Worm (Caenorhabditis elegans) whole organism, young adult: ENCODE data around the gene Y43B11AL.1.

Experiments
- B0019.2 ChIP-seq: fragments of 200-800 bp; sonication (Bioruptor generic); conservative IDR thresholded peaks from 2 replicates; pipeline ENCODE4 v1.3.6; 2022; ENCODE audit warnings: missing genetic modification reagents, missing genetic modification characterization, missing compliant biosample characterization
- F10E7.11 ChIP-seq: sonication (generic microtip); optimal IDR thresholded peaks from 2 replicates; lab custom pipeline; 2017; ENCODE audit warnings: mild to moderate bottlenecking, missing genetic modification characterization, moderate library complexity, missing compliant biosample characterization
- F37B4.10 ChIP-seq: fragments of 200-800 bp; sonication (Bioruptor generic); IDR thresholded peaks from 2 replicates; pipeline ENCODE4 v1.3.6; 2022; ENCODE audit warnings: missing genetic modification characterization, missing compliant biosample characterization
- F39B2.1 ChIP-seq: fragments of 200-800 bp; sonication (Bioruptor generic); IDR thresholded peaks from 2 replicates; pipeline ENCODE4 v1.3.6; 2022; ENCODE audit warnings: missing genetic modification reagents, missing genetic modification characterization, missing compliant biosample characterization
- F55B11.4 ChIP-seq: sonication (generic microtip); optimal IDR thresholded peaks from 2 replicates; lab custom pipeline; 2016; ENCODE audit warnings: missing compliant biosample characterization, missing genetic modification characterization, borderline replicate concordance; ENCODE audit not compliant: insufficient read depth
- T07F8.4 ChIP-seq: sonication (generic microtip); optimal IDR thresholded peaks from 2 replicates; lab custom pipeline; 2016; ENCODE audit warnings: mild to moderate bottlenecking, missing genetic modification characterization, moderate library complexity, missing compliant biosample characterization
- Y53G8AR.9 ChIP-seq: fragments of 200-800 bp; sonication (Bioruptor generic); conservative IDR thresholded peaks from 2 replicates; pipeline ENCODE4 v1.3.6; 2022; ENCODE audit warnings: missing genetic modification reagents, missing genetic modification characterization, missing compliant biosample characterization
- Y56A3A.18 ChIP-seq: fragments of 200-800 bp; sonication (Bioruptor generic); IDR thresholded peaks from 2 replicates; pipeline ENCODE4 v1.3.6; 2022; ENCODE audit warnings: missing genetic modification reagents, missing genetic modification characterization, missing compliant biosample characterization
- Y67H2A.10 ChIP-seq: fragments of 200-800 bp; sonication (Bioruptor generic); conservative IDR thresholded peaks from 2 replicates; pipeline ENCODE4 v1.3.6; 2022; ENCODE audit warnings: missing genetic modification reagents, missing genetic modification characterization, missing compliant biosample characterization
- ZK185.1 ChIP-seq: sonication (generic microtip); optimal IDR thresholded peaks from 2 replicates; lab custom pipeline; 2016; ENCODE audit warnings: mild to moderate bottlenecking, missing genetic modification characterization, missing compliant biosample characterization; ENCODE audit not compliant: poor library complexity, severe bottlenecking
- ama-1 ChIP-seq, 3 experiments: fragments of 150-350 bp in 1 of 3; sonication (generic microtip) in 2 of 3; optimal IDR thresholded peaks; 2 replicates each; lab custom pipeline; 2014 to 2018; ENCODE audit warnings: missing biosample characterization in 2 of 3, missing genetic modification characterization in 2 of 3, missing genetic modification reagents in 2 of 3
- atf-7 ChIP-seq: sonication (generic microtip); optimal IDR thresholded peaks from 2 replicates; lab custom pipeline; 2017; ENCODE audit warnings: mild to moderate bottlenecking, missing genetic modification characterization, missing compliant biosample characterization
- attf-3 ChIP-seq: fragments of 200-800 bp; sonication (Bioruptor generic); conservative IDR thresholded peaks from 2 replicates; pipeline ENCODE4 v1.3.6; 2022; ENCODE audit warnings: missing genetic modification reagents, missing genetic modification characterization, missing compliant biosample characterization
- attf-5 ChIP-seq: fragments of 200-800 bp; sonication (Bioruptor generic); optimal IDR thresholded peaks from 2 replicates; lab custom pipeline; 2018; ENCODE audit warnings: mild to moderate bottlenecking, missing genetic modification characterization, missing compliant biosample characterization
- bed-1 ChIP-seq: fragments of 200-800 bp; sonication (Bioruptor generic); IDR thresholded peaks from 2 replicates; pipeline ENCODE4 v1.3.6; 2022; ENCODE audit warnings: missing genetic modification reagents, missing genetic modification characterization, missing compliant biosample characterization
- cebp-1 ChIP-seq, 2 experiments: fragments of 200-800 bp in 1 of 2; sonication (Bioruptor generic) in 1 of 2; sonication (generic microtip) in 1 of 2; IDR thresholded peaks in 1 of 2; optimal IDR thresholded peaks in 1 of 2; 2 replicates each; pipeline versions ENCODE4 v1.3.6 to Lab custom; 2017 to 2022; ENCODE audit warnings: missing compliant biosample characterization in 2 of 2, missing genetic modification characterization in 2 of 2, mild to moderate bottlenecking in 1 of 2, missing genetic modification reagents in 1 of 2, moderate library complexity in 1 of 2
- die-1 ChIP-seq: sonication (generic microtip); optimal IDR thresholded peaks from 2 replicates; lab custom pipeline; 2016; ENCODE audit warnings: missing genotype, mild to moderate bottlenecking, missing genetic modification characterization, missing compliant biosample characterization
- dpl-1 ChIP-seq: fragments of 150-350 bp; optimal IDR thresholded peaks from 2 replicates; lab custom pipeline; 2014; ENCODE audit warnings: missing biosample characterization, missing genetic modification reagents, missing genetic modification characterization
- efl-1 ChIP-seq: fragments of 150-350 bp; optimal IDR thresholded peaks from 2 replicates; lab custom pipeline; 2014; ENCODE audit warnings: missing biosample characterization, missing genetic modification reagents, missing genetic modification characterization
- egl-18 ChIP-seq: fragments of 200-800 bp; sonication (Bioruptor generic); IDR thresholded peaks from 2 replicates; pipeline ENCODE4 v1.3.6; 2022; ENCODE audit warnings: missing genetic modification reagents, missing genetic modification characterization, missing compliant biosample characterization
- ekl-4 ChIP-seq: fragments of 200-800 bp; sonication (Bioruptor generic); IDR thresholded peaks from 2 replicates; pipeline ENCODE4 v1.3.6; 2022; ENCODE audit warnings: missing genetic modification reagents, missing genetic modification characterization, missing compliant biosample characterization
- hlh-12 ChIP-seq: sonication (generic microtip); optimal IDR thresholded peaks from 2 replicates; lab custom pipeline; 2016; ENCODE audit warnings: missing genetic modification characterization, missing compliant biosample characterization
- hmg-20 ChIP-seq: fragments of 200-800 bp; sonication (Bioruptor generic); IDR thresholded peaks from 2 replicates; pipeline ENCODE4 v1.3.6; 2022; ENCODE audit warnings: missing genetic modification reagents, missing genetic modification characterization, missing compliant biosample characterization
- lag-1 ChIP-seq: fragments of 200-800 bp; sonication (Bioruptor generic); IDR thresholded peaks from 2 replicates; pipeline ENCODE4 v1.3.6; 2022; ENCODE audit warnings: missing genetic modification reagents, missing genetic modification characterization, missing compliant biosample characterization
- let-607 ChIP-seq, 2 experiments: fragments of 200-800 bp in 1 of 2; sonication (Bioruptor generic) in 1 of 2; sonication (generic microtip) in 1 of 2; optimal IDR thresholded peaks; 2 replicates each; lab custom pipeline; 2016 to 2018; ENCODE audit warnings: mild to moderate bottlenecking in 2 of 2, missing compliant biosample characterization in 2 of 2, missing genetic modification characterization in 2 of 2, moderate library complexity in 2 of 2, missing genotype in 1 of 2
- lin-26 ChIP-seq: fragments of 200-800 bp; sonication (Bioruptor generic); IDR thresholded peaks from 2 replicates; pipeline ENCODE4 v1.3.6; 2022; ENCODE audit warnings: missing genetic modification reagents, missing genetic modification characterization, missing compliant biosample characterization
- lin-35 ChIP-seq, 3 experiments: fragments of 150-350 bp in 2 of 3; sonication (generic microtip) in 1 of 3; optimal IDR thresholded peaks; 2 replicates each; lab custom pipeline; 2014 to 2018; ENCODE audit warnings: missing biosample characterization in 3 of 3, missing genetic modification characterization in 3 of 3, missing genetic modification reagents in 3 of 3
- lin-54 ChIP-seq: fragments of 200-800 bp; sonication (Bioruptor generic); optimal IDR thresholded peaks from 2 replicates; lab custom pipeline; 2018; ENCODE audit warnings: mild to moderate bottlenecking, missing genetic modification characterization, missing compliant biosample characterization
- lir-1 ChIP-seq: fragments of 200-800 bp; sonication (Bioruptor generic); conservative IDR thresholded peaks from 2 replicates; pipeline ENCODE4 v1.3.6; 2022; ENCODE audit warnings: missing genetic modification reagents, missing genetic modification characterization, missing compliant biosample characterization
- mcd-1 ChIP-seq: fragments of 200-800 bp; sonication (Bioruptor generic); IDR thresholded peaks from 2 replicates; pipeline ENCODE4 v1.3.6; 2022; ENCODE audit warnings: missing genetic modification reagents, missing genetic modification characterization, missing compliant biosample characterization
- nhr-179 ChIP-seq: sonication (generic microtip); optimal IDR thresholded peaks from 2 replicates; lab custom pipeline; 2016; ENCODE audit warnings: mild to moderate bottlenecking, missing genetic modification characterization, missing compliant biosample characterization
- nhr-80 ChIP-seq: sonication (generic microtip); optimal IDR thresholded peaks from 2 replicates; lab custom pipeline; 2016; ENCODE audit warnings: missing genetic modification characterization, missing compliant biosample characterization
- pbrm-1 ChIP-seq: fragments of 200-800 bp; sonication (Bioruptor generic); IDR thresholded peaks from 2 replicates; pipeline ENCODE4 v1.3.6; 2022; ENCODE audit warnings: missing genetic modification reagents, missing genetic modification characterization, missing compliant biosample characterization
- pha-4 ChIP-seq: fragments of 150-350 bp; sonication (generic microtip); optimal IDR thresholded peaks from 2 replicates; lab custom pipeline; 2014; ENCODE audit warnings: missing biosample characterization, missing genetic modification reagents, missing genetic modification characterization
- rcor-1 ChIP-seq: fragments of 200-800 bp; sonication (Bioruptor generic); IDR thresholded peaks from 2 replicates; pipeline ENCODE4 v1.3.6; 2022; ENCODE audit warnings: missing genetic modification reagents, missing genetic modification characterization, missing compliant biosample characterization
- sea-2 ChIP-seq: fragments of 200-800 bp; sonication (Bioruptor generic); IDR thresholded peaks from 2 replicates; pipeline ENCODE4 v1.3.6; 2022; ENCODE audit warnings: missing genetic modification characterization, missing compliant biosample characterization
- snpc-1.3 ChIP-seq: sonication (generic microtip); optimal IDR thresholded peaks from 2 replicates; lab custom pipeline; 2017; ENCODE audit warnings: missing genetic modification characterization, mild to moderate bottlenecking, missing compliant biosample characterization, antibody characterized with exemption, moderate library complexity, missing genotype, missing genetic modification reagents; ENCODE audit not compliant: insufficient read depth
- snpc-4 ChIP-seq, 5 experiments: fragments of 150-350 bp in 1 of 5; sonication (generic microtip) in 4 of 5; optimal IDR thresholded peaks; 2 replicates each; lab custom pipeline; 2014 to 2018; ENCODE audit warnings: missing genetic modification characterization in 5 of 5, missing biosample characterization in 3 of 5, antibody characterized with exemption in 2 of 5, mild to moderate bottlenecking in 2 of 5, missing compliant biosample characterization in 2 of 5, missing genotype in 2 of 5, moderate library complexity in 2 of 5, missing genetic modification reagents in 1 of 5
- tbp1 ChIP-seq: fragments of 200-800 bp; sonication (Bioruptor generic); optimal IDR thresholded peaks from 2 replicates; lab custom pipeline; 2018; ENCODE audit warnings: mild to moderate bottlenecking, missing genetic modification characterization, missing compliant biosample characterization
- tbx-9 ChIP-seq: sonication (generic microtip); optimal IDR thresholded peaks from 2 replicates; lab custom pipeline; 2016; ENCODE audit warnings: borderline replicate concordance, missing genetic modification characterization, inconsistent platforms, missing compliant biosample characterization
- unc-130 ChIP-seq: sonication (generic microtip); optimal IDR thresholded peaks from 2 replicates; lab custom pipeline; 2016; ENCODE audit warnings: missing genetic modification reagents, missing genetic modification characterization, missing compliant biosample characterization
- unc-62 ChIP-seq: fragments of 150-350 bp; optimal IDR thresholded peaks from 2 replicates; lab custom pipeline; 2014; ENCODE audit warnings: missing biosample characterization, missing genetic modification reagents, missing genetic modification characterization
- zfh-2 ChIP-seq: fragments of 200-800 bp; sonication (Bioruptor generic); conservative IDR thresholded peaks from 2 replicates; pipeline ENCODE4 v1.3.6; 2022; ENCODE audit warnings: missing genetic modification reagents, missing genetic modification characterization, missing compliant biosample characterization
- ztf-18 ChIP-seq: sonication (generic microtip); optimal IDR thresholded peaks from 2 replicates; lab custom pipeline; 2016; ENCODE audit warnings: missing genotype, mild to moderate bottlenecking, missing genetic modification characterization, missing compliant biosample characterization

Gene Y43B11AL.1

DNA sequence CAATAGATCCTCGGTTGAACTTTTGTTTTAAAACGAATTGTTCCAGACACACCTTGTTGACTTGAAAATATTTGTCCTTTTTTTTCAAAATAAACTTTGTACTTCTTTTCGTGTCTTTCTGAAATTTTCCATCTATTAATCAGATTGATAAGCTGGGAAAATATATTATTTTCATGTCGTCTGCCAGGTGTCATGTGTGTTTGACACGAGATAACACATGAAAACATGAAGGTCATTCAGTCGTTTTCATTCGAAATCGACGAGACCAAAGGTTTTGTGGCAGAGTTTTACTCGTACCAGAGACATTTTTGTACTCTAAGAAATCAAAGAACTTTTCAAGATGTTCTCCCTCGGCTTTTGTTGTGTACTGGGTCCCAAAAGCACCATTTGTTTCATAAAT is 44.5 kb upstream of the Y43B11AL.1 start (continued):
- TF ChIP-seq die-1 (tag; lab: Kevin White, UChicago) (no peak), B0019.2 (GFP tag; lab: Robert Waterston, UW) (no peak), F55B11.4 (no peak), sea-2 (no peak), cebp-1 (GFP tag; IDR thresholded peaks at IDR 0.05; lab: Robert Waterston, UW) (0 out of 2 replicates have a peak, but pooled peaks have one; percentile 15), cebp-1 (tag; optimal IDR thresholded peaks at IDR 0.05; lab: Kevin White, UChicago) (peak; percentile 50), unc-130 (GFP tag; lab: Kevin White, UChicago) (no peak), pha-4 (tag; lab: Kevin White, UChicago) (peak; percentile 42), rcor-1 (GFP tag; lab: Robert Waterston, UW) (no peak), pbrm-1 (GFP tag; lab: Robert Waterston, UW) (no peak), egl-18 (no peak), snpc-4 (GFP tag; optimal IDR thresholded peaks at IDR 0.05; lab: Kevin White, UChicago) (no peak), snpc-4 (tag; optimal IDR thresholded peaks at IDR 0.05; lab: Kevin White, UChicago) (peak in 1 of 4 experiments; percentile 4), attf-5 (GFP tag; lab: Kevin White, UChicago) (peak; percentile 38), atf-7 (tag; lab: Kevin White, UChicago) (peak; percentile 9), nhr-179 (tag; lab: Kevin White, UChicago) (no peak), ztf-18 (tag; lab: Kevin White, UChicago) (no peak), tbp1 (peak; percentile 5)

- TF ChIP-seq ama-1 (optimal IDR thresholded peaks at IDR 0.05; lab: Kevin White, UChicago): no peak
- TF ChIP-seq ama-1 (GFP tag; optimal IDR thresholded peaks at IDR 0.05; lab: Kevin White, UChicago): no peak
- no peak for TF ChIP-seq lag-1 (GFP tag; lab: Robert Waterston, UW)
- TF ChIP-seq ZK185.1 (tag; lab: Kevin White, UChicago): no peak
- TF ChIP-seq nhr-179 (tag; lab: Kevin White, UChicago): no peak
- TF ChIP-seq T07F8.4 (tag; lab: Kevin White, UChicago): no peak
- TF ChIP-seq snpc-1.3: no peak
- no peak for TF ChIP-seq unc-62 (GFP tag; lab: Kevin White, UChicago)
- no peak for TF ChIP-seq efl-1 (GFP tag; lab: Kevin White, UChicago)
Observed at ce11 chrIV:7022227-7022626, 42.9 kb upstream of the Y43B11AL.1 start.

ce11 chrIV:7023004-7023403 is 42.1 kb upstream of the Y43B11AL.1 start:
- TF ChIP-seq lag-1 (GFP tag; lab: Robert Waterston, UW) (no peak), ZK185.1 (tag; lab: Kevin White, UChicago) (no peak), B0019.2 (GFP tag; lab: Robert Waterston, UW) (no peak), lir-1 (GFP tag; lab: Robert Waterston, UW) (no peak), hlh-12 (tag; lab: Kevin White, UChicago) (no peak), ekl-4 (GFP tag; lab: Robert Waterston, UW) (peak; percentile 46; the same call in 1 of the 2 replicates), hmg-20 (GFP tag; lab: Robert Waterston, UW) (no peak), efl-1 (GFP tag; lab: Kevin White, UChicago) (no peak), Y56A3A.18 (no peak), lin-54 (GFP tag; lab: Kevin White, UChicago) (no peak), lin-35 (GFP tag; optimal IDR thresholded peaks at IDR 0.05; lab: Kevin White, UChicago) (peak in 1 of 3 experiments; percentile 17), nhr-80 (tag; lab: Kevin White, UChicago) (no peak), let-607 (tag; optimal IDR thresholded peaks at IDR 0.05; lab: Kevin White, UChicago) (no peak), Y53G8AR.9 (GFP tag; lab: Robert Waterston, UW) (no peak), F37B4.10 (no peak), bed-1 (GFP tag; lab: Robert Waterston, UW) (no peak), unc-130 (GFP tag; lab: Kevin White, UChicago) (no peak), lin-26 (no peak), Y67H2A.10 (no peak), tbx-9 (tag; lab: Kevin White, UChicago) (no peak), attf-3 (GFP tag; lab: Robert Waterston, UW) (no peak), F39B2.1 (GFP tag; lab: Robert Waterston, UW) (no peak), F10E7.11 (tag; lab: Kevin White, UChicago) (no peak), dpl-1 (no peak), zfh-2 (GFP tag; lab: Robert Waterston, UW) (no peak), mcd-1 (GFP tag; lab: Robert Waterston, UW) (no peak)
